Worm (Caenorhabditis elegans): ENCODE data around the gene F02E11.3.

Gene F02E11.3

ce11 chrII:3274923-3275322 is at the start of gene F02E11.3:
Gene F02E11.3 (minus strand): TSS chrII:3275023.
- no peak for TF ChIP-seq tbx-37 (GFP tag; conservative IDR thresholded peaks at IDR 0.05)
- TF ChIP-seq tra-4 (tag; optimal IDR thresholded peaks at IDR 0.05): no peak
- no peak for TF ChIP-seq ceh-13 (GFP tag; optimal IDR thresholded peaks at IDR 0.05)

- TF ChIP-seq ceh-36 (tag; optimal IDR thresholded peaks at IDR 0.05) (no peak), hnd-1 (tag; optimal IDR thresholded peaks at IDR 0.05) (no peak), ets-7 (tag; optimal IDR thresholded peaks at IDR 0.05) (no peak), tbx-37 (GFP tag; conservative IDR thresholded peaks at IDR 0.05) (no peak), ama-1 (optimal IDR thresholded peaks at IDR 0.05) (no peak), sea-1 (GFP tag; conservative IDR thresholded peaks at IDR 0.05) (no peak), hmg-4 (GFP tag; optimal IDR thresholded peaks at IDR 0.05) (no peak), aly-1 (tag; optimal IDR thresholded peaks at IDR 0.05) (no peak), B0310.2 (tag; optimal IDR thresholded peaks at IDR 0.05) (no peak), pes-1 (GFP tag; IDR thresholded peaks at IDR 0.05) (no peak), tra-4 (tag; optimal IDR thresholded peaks at IDR 0.05) (no peak), hmbx-1 (tag; optimal IDR thresholded peaks at IDR 0.05) (no peak), ceh-13 (GFP tag; optimal IDR thresholded peaks at IDR 0.05) (no peak), scrt-1 (GFP tag; IDR thresholded peaks at IDR 0.05) (no peak), F13C5.2 (tag; optimal IDR thresholded peaks at IDR 0.05) (no peak), tbx-11 (GFP tag; IDR thresholded peaks at IDR 0.05) (no peak), flt-1 (GFP tag; IDR thresholded peaks at IDR 0.05) (no peak)
Measured at ce11 chrII:3323179-3323578, 48.4 kb upstream of the F02E11.3 start, which contains the start of gene Y46D2A.2. Gene Y46D2A.2 (minus strand): TSS chrII:3323279.

ce11 chrII:3322257-3322656 is 47.4 kb upstream of the F02E11.3 start, which contains the start of gene Y46D2A.1:
Gene Y46D2A.1 (plus strand): TSS chrII:3322557.
- TF ChIP-seq hnd-1 (tag; optimal IDR thresholded peaks at IDR 0.05): no peak

ce11 chrII:3318839-3319238 is 44.0 kb upstream of the F02E11.3 start:
- TF ChIP-seq hnd-1 (tag; optimal IDR thresholded peaks at IDR 0.05): no peak
- TF ChIP-seq F13C5.2 (tag; optimal IDR thresholded peaks at IDR 0.05): no peak
- no peak for TF ChIP-seq ceh-13 (GFP tag; optimal IDR thresholded peaks at IDR 0.05)
- no peak for TF ChIP-seq B0310.2 (tag; optimal IDR thresholded peaks at IDR 0.05)
- TF ChIP-seq pes-1 (GFP tag; IDR thresholded peaks at IDR 0.05): no peak
- TF ChIP-seq sea-1 (GFP tag; conservative IDR thresholded peaks at IDR 0.05): no peak
- TF ChIP-seq ceh-36 (tag; optimal IDR thresholded peaks at IDR 0.05): no peak
- TF ChIP-seq tbx-37 (GFP tag; conservative IDR thresholded peaks at IDR 0.05): no peak
- TF ChIP-seq ets-7 (tag; optimal IDR thresholded peaks at IDR 0.05): no peak
- no peak for TF ChIP-seq hmbx-1 (tag; optimal IDR thresholded peaks at IDR 0.05)
- no peak for TF ChIP-seq scrt-1 (GFP tag; IDR thresholded peaks at IDR 0.05)
- TF ChIP-seq ama-1 (optimal IDR thresholded peaks at IDR 0.05): no peak
- TF ChIP-seq tbx-11 (GFP tag; IDR thresholded peaks at IDR 0.05): no peak
- TF ChIP-seq tra-4 (tag; optimal IDR thresholded peaks at IDR 0.05): no peak
- no peak for TF ChIP-seq flt-1 (GFP tag; IDR thresholded peaks at IDR 0.05)
- no peak for TF ChIP-seq hmg-4 (GFP tag; optimal IDR thresholded peaks at IDR 0.05)

- TF ChIP-seq sea-1 (GFP tag; conservative IDR thresholded peaks at IDR 0.05) (no peak), ceh-36 (tag; optimal IDR thresholded peaks at IDR 0.05) (no peak), ets-7 (tag; optimal IDR thresholded peaks at IDR 0.05) (no peak), tbx-37 (GFP tag; conservative IDR thresholded peaks at IDR 0.05) (no peak), tra-4 (tag; optimal IDR thresholded peaks at IDR 0.05) (no peak), B0310.2 (tag; optimal IDR thresholded peaks at IDR 0.05) (no peak), F13C5.2 (tag; optimal IDR thresholded peaks at IDR 0.05) (no peak), hnd-1 (tag; optimal IDR thresholded peaks at IDR 0.05) (no peak), tbx-11 (GFP tag; IDR thresholded peaks at IDR 0.05) (no peak), scrt-1 (GFP tag; IDR thresholded peaks at IDR 0.05) (no peak), ceh-13 (GFP tag; optimal IDR thresholded peaks at IDR 0.05) (no peak), hmbx-1 (tag; optimal IDR thresholded peaks at IDR 0.05) (no peak), ama-1 (optimal IDR thresholded peaks at IDR 0.05) (no peak), aly-1 (tag; optimal IDR thresholded peaks at IDR 0.05) (no peak), flt-1 (GFP tag; IDR thresholded peaks at IDR 0.05) (no peak), hmg-4 (GFP tag; optimal IDR thresholded peaks at IDR 0.05) (no peak), pes-1 (GFP tag; IDR thresholded peaks at IDR 0.05) (no peak)
Measured at ce11 chrII:3313442-3313841, 38.6 kb upstream of the F02E11.3 start, which contains the start of gene F39E9.6. Gene F39E9.6 (minus strand): TSS chrII:3313542.

ce11 chrII:3310957-3311657 is 36.3 kb upstream of the F02E11.3 start:
- no peak for TF ChIP-seq flt-1 (GFP tag; IDR thresholded peaks at IDR 0.05)
- no peak for TF ChIP-seq B0310.2 (tag; optimal IDR thresholded peaks at IDR 0.05)
- no peak for TF ChIP-seq hmbx-1 (tag; optimal IDR thresholded peaks at IDR 0.05)
- no peak for TF ChIP-seq ets-7 (tag; optimal IDR thresholded peaks at IDR 0.05)

ce11 chrII:3309963-3310362 is 35.1 kb upstream of the F02E11.3 start:
- peak; percentile 35; the same call in 1 of the 2 replicates for TF ChIP-seq tbx-37 (GFP tag; conservative IDR thresholded peaks at IDR 0.05)

- TF ChIP-seq pes-1 (GFP tag; IDR thresholded peaks at IDR 0.05) (no peak), hnd-1 (tag; optimal IDR thresholded peaks at IDR 0.05) (no peak), tbx-37 (GFP tag; conservative IDR thresholded peaks at IDR 0.05) (no peak)
Measured at ce11 chrII:3303582-3303981, 28.8 kb upstream of the F02E11.3 start.
